Fruit fly (Drosophila melanogaster): ENCODE data around the gene bur.

The bur gene

DNA sequence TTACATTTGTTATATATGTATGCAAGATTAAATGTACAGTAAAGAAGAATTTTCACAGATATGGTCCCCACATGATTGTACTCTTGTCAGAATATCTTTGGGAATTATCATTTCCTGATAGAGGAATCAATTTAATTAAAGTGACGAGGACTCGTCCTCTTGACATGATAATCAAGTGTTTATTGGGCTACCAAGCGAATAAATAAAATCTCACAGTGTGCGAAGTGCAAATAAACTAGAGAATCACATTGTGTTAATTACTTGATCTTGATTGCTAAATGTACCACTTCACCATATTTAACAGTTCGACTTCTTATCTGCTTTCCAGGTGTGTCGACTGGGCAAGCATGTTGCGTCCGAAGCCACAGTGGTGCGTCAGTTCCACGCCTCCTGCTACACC lies 9.6 kb downstream of the bur start:
- TF ChIP-seq exex (tag; optimal IDR thresholded peaks at IDR 0.05) (peak; percentile 83), klu (GFP tag; IDR thresholded peaks at IDR 0.05) (no peak)

DNA sequence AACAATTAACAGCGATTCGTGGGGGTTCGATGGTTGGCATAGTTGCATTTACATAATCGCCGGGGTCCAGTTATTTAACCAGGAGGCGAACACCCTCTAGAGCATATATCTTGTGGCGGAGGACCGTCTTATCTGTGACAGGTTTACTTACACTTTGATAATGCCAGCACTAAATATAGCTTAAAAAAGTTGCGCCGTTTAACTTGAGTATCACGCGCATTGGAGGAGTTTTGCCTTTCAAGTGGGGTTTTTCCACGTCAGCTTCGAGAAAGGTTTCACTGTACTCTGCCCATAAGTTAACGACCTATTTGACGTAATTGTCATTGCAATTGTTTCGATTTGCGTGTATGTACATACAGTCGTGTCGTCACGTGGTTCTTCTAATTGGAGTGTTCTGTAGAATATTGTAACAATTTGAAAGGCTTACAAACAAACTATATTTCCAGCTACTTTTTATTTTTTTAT lies 10.3 kb downstream of the bur start:
- TF ChIP-seq grau (tag; optimal IDR thresholded peaks at IDR 0.05) (peak; percentile 76), Dbx (GFP tag; IDR thresholded peaks at IDR 0.05) (no peak), CG6765 (GFP tag; optimal IDR thresholded peaks at IDR 0.05) (no peak), gcm2 (GFP tag; optimal IDR thresholded peaks at IDR 0.05) (no peak), CG17328 (GFP tag; IDR thresholded peaks at IDR 0.05) (0 out of 2 replicates have a peak, but pooled peaks have one; percentile 6), CG34224 (GFP tag; IDR thresholded peaks at IDR 0.05; ENCODE audit: partially characterized antibody) (no peak), C15 (GFP tag; IDR thresholded peaks at IDR 0.05) (no peak), CG5180 (GFP tag; optimal IDR thresholded peaks at IDR 0.05) (no peak), GATAe (GFP tag; conservative IDR thresholded peaks at IDR 0.05) (no peak), Bteb2 (GFP tag; optimal IDR thresholded peaks at IDR 0.05) (no peak), slbo (GFP tag; IDR thresholded peaks at IDR 0.05) (no peak), ttk (GFP tag; IDR thresholded peaks at IDR 0.05) (no peak), Six4 (GFP tag; optimal IDR thresholded peaks at IDR 0.05) (no peak), mirr (GFP tag; optimal IDR thresholded peaks at IDR 0.05) (peak; percentile 24), CG15479 (GFP tag; optimal IDR thresholded peaks at IDR 0.05) (no peak), CG6689 (GFP tag; IDR thresholded peaks at IDR 0.05) (no peak), Hey (tag; optimal IDR thresholded peaks at IDR 0.05) (no peak), Dll (GFP tag; IDR thresholded peaks at IDR 0.05; ENCODE audit: partially characterized antibody) (no peak), Xrp1 (GFP tag; IDR thresholded peaks at IDR 0.05) (peak; percentile 12; the same call in 1 of the 2 replicates), CG3163 (GFP tag; optimal IDR thresholded peaks at IDR 0.05) (no peak), pzg (GFP tag; optimal IDR thresholded peaks at IDR 0.05) (no peak), row (GFP tag; IDR thresholded peaks at IDR 0.05) (no peak), org-1 (GFP tag; optimal IDR thresholded peaks at IDR 0.05) (no peak), ken (GFP tag; IDR thresholded peaks at IDR 0.05) (no peak), CG17912 (GFP tag; optimal IDR thresholded peaks at IDR 0.05) (no peak), CG10366 (GFP tag; IDR thresholded peaks at IDR 0.05) (no peak), CG4424 (GFP tag; optimal IDR thresholded peaks at IDR 0.05) (no peak), Opbp (GFP tag; IDR thresholded peaks at IDR 0.05; ENCODE audit: partially characterized antibody) (no peak), dysf (GFP tag; IDR thresholded peaks at IDR 0.05) (no peak), CG11247 (GFP tag; IDR thresholded peaks at IDR 0.05) (no peak), crc (GFP tag; optimal IDR thresholded peaks at IDR 0.05) (no peak), pum (GFP tag; optimal IDR thresholded peaks at IDR 0.05) (no peak), Hr51 (GFP tag; optimal IDR thresholded peaks at IDR 0.05) (no peak), CG33557 (GFP tag; optimal IDR thresholded peaks at IDR 0.05) (no peak), Antp (GFP tag; optimal IDR thresholded peaks at IDR 0.05) (no peak), CG34422 (GFP tag; IDR thresholded peaks at IDR 0.05) (peak; percentile 26; the same call in 1 of the 3 replicates), CG17568 (GFP tag; optimal IDR thresholded peaks at IDR 0.05) (no peak), zen (tag; optimal IDR thresholded peaks at IDR 0.05) (no peak), YL-1 (GFP tag; optimal IDR thresholded peaks at IDR 0.05) (peak; percentile 29), insv (GFP tag; optimal IDR thresholded peaks at IDR 0.05) (peak in 1 of 2 experiments; percentile 7), sug (tag; optimal IDR thresholded peaks at IDR 0.05) (peak; percentile 66), Max (GFP tag; optimal IDR thresholded peaks at IDR 0.05) (no peak), PHDP (tag; optimal IDR thresholded peaks at IDR 0.05) (no peak), seq (GFP tag; IDR thresholded peaks at IDR 0.05) (no peak), lov (optimal IDR thresholded peaks at IDR 0.05) (no peak), lov (GFP tag; IDR thresholded peaks at IDR 0.05) (no peak), CG6683 (GFP tag; optimal IDR thresholded peaks at IDR 0.05) (no peak), CG5953 (GFP tag; IDR thresholded peaks at IDR 0.05) (no peak)

All from whole organism, embryonic.